Fruit fly (Drosophila melanogaster) whole organism, embryonic: ENCODE data around the gene CG43230.

Source experiments
- BtbVII ChIP-seq: fragments of 200-800 bp; sonication (Bioruptor generic); optimal IDR thresholded peaks from 3 replicates; lab custom pipeline; 2017; ENCODE audit warnings: missing biosample characterization, mild to moderate bottlenecking, missing genetic modification characterization
- CG10462 ChIP-seq: fragments of 200-800 bp; sonication (Bioruptor generic); optimal IDR thresholded peaks from 2 replicates; lab custom pipeline; 2016; ENCODE audit warnings: missing biosample characterization, missing genetic modification characterization
- CG11085 ChIP-seq: fragments of 200-800 bp; sonication (Bioruptor generic); IDR thresholded peaks from 2 replicates; pipeline ENCODE4 v1.3.6; 2022; ENCODE audit warnings: missing biosample characterization, missing genetic modification characterization
- CG11456 ChIP-seq: fragments of 200-800 bp; sonication (Bioruptor generic); IDR thresholded peaks from 3 replicates; pipeline ENCODE4 v1.3.6; 2022; ENCODE audit warnings: missing biosample characterization, missing genetic modification characterization
- CG11696 ChIP-seq: fragments of 200-800 bp; sonication (Bioruptor generic); IDR thresholded peaks from 2 replicates; pipeline ENCODE4 v1.3.6; 2022; ENCODE audit warnings: missing biosample characterization, missing genetic modification characterization
- CG12219 ChIP-seq: fragments of 200-800 bp; sonication (Bioruptor generic); optimal IDR thresholded peaks from 3 replicates; lab custom pipeline; 2018; ENCODE audit warnings: missing biosample characterization, mild to moderate bottlenecking, missing genetic modification characterization
- CG12299 ChIP-seq: fragments of 200-800 bp; sonication (Bioruptor generic); optimal IDR thresholded peaks from 2 replicates; lab custom pipeline; 2018; ENCODE audit warnings: missing biosample characterization, mild to moderate bottlenecking, missing genetic modification characterization
- CG13287 ChIP-seq: fragments of 200-800 bp; sonication (Bioruptor generic); IDR thresholded peaks from 2 replicates; pipeline ENCODE4 v1.3.6; 2022; ENCODE audit warnings: missing biosample characterization, missing genetic modification characterization; ENCODE audit not compliant: partially characterized antibody
- CG13624 ChIP-seq: fragments of 200-800 bp; sonication (Bioruptor generic); optimal IDR thresholded peaks from 2 replicates; lab custom pipeline; 2016; ENCODE audit warnings: missing biosample characterization, missing genetic modification characterization
- CG14860 ChIP-seq: fragments of 200-800 bp; sonication (Bioruptor generic); IDR thresholded peaks from 3 replicates; pipeline ENCODE4 v1.3.6; 2022; ENCODE audit warnings: missing biosample characterization, missing genetic modification characterization; ENCODE audit not compliant: partially characterized antibody
- CG15601 ChIP-seq: fragments of 200-800 bp; sonication (Bioruptor generic); optimal IDR thresholded peaks from 3 replicates; lab custom pipeline; 2019; ENCODE audit warnings: missing biosample characterization, mild to moderate bottlenecking, missing genetic modification characterization, moderate library complexity
- CG15696 ChIP-seq: fragments of 200-800 bp; sonication (Bioruptor generic); optimal IDR thresholded peaks from 2 replicates; lab custom pipeline; 2019; ENCODE audit warnings: missing biosample characterization, mild to moderate bottlenecking, missing genetic modification characterization, moderate library complexity
- CG18262 ChIP-seq: fragments of 200-800 bp; optimal IDR thresholded peaks from 3 replicates; lab custom pipeline; 2019; ENCODE audit warnings: missing biosample characterization, mild to moderate bottlenecking, missing genetic modification characterization, moderate library complexity
- CG31224 ChIP-seq: fragments of 200-800 bp; sonication (Bioruptor generic); IDR thresholded peaks from 2 replicates; pipeline ENCODE4 v1.3.6; 2022; ENCODE audit warnings: missing biosample characterization, missing genetic modification characterization
- CG34224 ChIP-seq: fragments of 200-800 bp; sonication (Bioruptor generic); IDR thresholded peaks from 3 replicates; pipeline ENCODE4 v1.3.6; 2022; ENCODE audit warnings: missing biosample characterization, missing genetic modification characterization; ENCODE audit not compliant: partially characterized antibody
- CG5180 ChIP-seq: fragments of 200-800 bp; sonication (Bioruptor generic); optimal IDR thresholded peaks from 3 replicates; lab custom pipeline; 2017; ENCODE audit warnings: missing biosample characterization, missing genetic modification characterization, mild to moderate bottlenecking, moderate library complexity, missing genetic modification reagents
- CG6689 ChIP-seq: fragments of 200-800 bp; sonication (Bioruptor generic); IDR thresholded peaks from 2 replicates; pipeline ENCODE4 v1.3.6; 2022; ENCODE audit warnings: missing biosample characterization, missing genetic modification characterization
- CG7372 ChIP-seq: fragments of 200-800 bp; sonication (Bioruptor generic); IDR thresholded peaks from 2 replicates; pipeline ENCODE4 v1.3.6; 2022; ENCODE audit warnings: missing biosample characterization, missing genetic modification characterization
- CG8359 ChIP-seq: fragments of 200-800 bp; sonication (Bioruptor generic); optimal IDR thresholded peaks from 2 replicates; lab custom pipeline; 2017; ENCODE audit warnings: missing biosample characterization, mild to moderate bottlenecking, missing genetic modification characterization, borderline replicate concordance
- CoRest ChIP-seq: fragments of 200-800 bp; sonication (Bioruptor generic); optimal IDR thresholded peaks from 3 replicates; lab custom pipeline; 2018; ENCODE audit warnings: missing biosample characterization, mild to moderate bottlenecking, missing genetic modification characterization, moderate library complexity
- Deaf1 ChIP-seq: fragments of 200-800 bp; optimal IDR thresholded peaks from 3 replicates; lab custom pipeline; 2019; ENCODE audit warnings: missing biosample characterization, mild to moderate bottlenecking, missing genetic modification characterization, moderate library complexity
- Dip2 ChIP-seq: fragments of 200-800 bp; sonication (Bioruptor generic); IDR thresholded peaks from 2 replicates; pipeline ENCODE4 v1.3.6; 2022; ENCODE audit warnings: missing biosample characterization, missing genetic modification characterization
- Elba2 ChIP-seq: fragments of 200-800 bp; sonication (Bioruptor generic); optimal IDR thresholded peaks from 3 replicates; lab custom pipeline; 2016; ENCODE audit warnings: missing biosample characterization, missing genetic modification characterization
- HmgZ ChIP-seq: fragments of 200-800 bp; sonication (Bioruptor generic); optimal IDR thresholded peaks from 2 replicates; lab custom pipeline; 2018; ENCODE audit warnings: missing biosample characterization, mild to moderate bottlenecking, missing genetic modification characterization
- Hr51 ChIP-seq, 2 experiments: fragments of 200-800 bp; sonication (Bioruptor generic); optimal IDR thresholded peaks; 2 replicates in 1 of 2; 3 replicates in 1 of 2; lab custom pipeline; 2016 to 2018; ENCODE audit warnings: missing biosample characterization in 2 of 2, missing genetic modification characterization in 2 of 2, mild to moderate bottlenecking in 1 of 2, moderate library complexity in 1 of 2
- Hsf ChIP-seq: fragments of 200-800 bp; sonication (Bioruptor generic); optimal IDR thresholded peaks from 3 replicates; lab custom pipeline; 2016; ENCODE audit warnings: missing biosample characterization, missing genetic modification characterization
- Jarid2 ChIP-seq: fragments of 200-800 bp; sonication (Bioruptor generic); optimal IDR thresholded peaks from 3 replicates; lab custom pipeline; 2017; ENCODE audit warnings: mild to moderate bottlenecking, missing biosample characterization, missing genetic modification reagents, missing genetic modification characterization
- Lhr ChIP-seq: fragments of 200-800 bp; sonication (Bioruptor generic); optimal IDR thresholded peaks from 3 replicates; lab custom pipeline; 2017; ENCODE audit warnings: mild to moderate bottlenecking, missing biosample characterization, missing genetic modification reagents, missing genetic modification characterization
- Max ChIP-seq: fragments of 200-800 bp; sonication (Bioruptor generic); optimal IDR thresholded peaks from 2 replicates; lab custom pipeline; 2016; ENCODE audit warnings: missing biosample characterization, mild to moderate bottlenecking, missing genetic modification characterization
- Nf-YA ChIP-seq: fragments of 200-800 bp; sonication (Bioruptor generic); IDR thresholded peaks from 2 replicates; pipeline ENCODE4 v1.3.6; 2022; ENCODE audit warnings: missing biosample characterization, missing genetic modification characterization
- Nf-YB ChIP-seq: fragments of 200-800 bp; sonication (Bioruptor generic); optimal IDR thresholded peaks from 3 replicates; lab custom pipeline; 2019; ENCODE audit warnings: missing biosample characterization, mild to moderate bottlenecking, missing genetic modification characterization, moderate library complexity
- Pdp1 ChIP-seq, 2 experiments: fragments of 200-800 bp; sonication (Bioruptor generic); optimal IDR thresholded peaks; 3 replicates each; lab custom pipeline; 2016; ENCODE audit warnings: missing biosample characterization in 2 of 2, missing genetic modification characterization in 2 of 2, mild to moderate bottlenecking in 1 of 2, moderate library complexity in 1 of 2
- Xrp1 ChIP-seq: fragments of 200-800 bp; sonication (Bioruptor generic); IDR thresholded peaks from 2 replicates; pipeline ENCODE4 v1.3.6; 2022; ENCODE audit warnings: missing biosample characterization, missing genetic modification characterization
- YL-1 ChIP-seq: fragments of 200-800 bp; sonication (Bioruptor generic); optimal IDR thresholded peaks from 3 replicates; lab custom pipeline; 2017; ENCODE audit warnings: missing biosample characterization, mild to moderate bottlenecking, missing genetic modification characterization
- bowl ChIP-seq: fragments of 200-800 bp; sonication (Bioruptor generic); IDR thresholded peaks from 2 replicates; pipeline ENCODE4 v1.3.6; 2022; ENCODE audit warnings: missing biosample characterization, missing genetic modification characterization
- ems ChIP-seq: fragments of 200-800 bp; sonication (Bioruptor generic); optimal IDR thresholded peaks from 3 replicates; lab custom pipeline; 2016; ENCODE audit warnings: missing biosample characterization, missing genetic modification characterization
- fu2 ChIP-seq: fragments of 200-800 bp; sonication (Bioruptor generic); optimal IDR thresholded peaks from 2 replicates; lab custom pipeline; 2016; ENCODE audit warnings: missing biosample characterization, missing genetic modification characterization
- grn ChIP-seq: fragments of 200-800 bp; sonication (Bioruptor generic); optimal IDR thresholded peaks from 3 replicates; lab custom pipeline; 2017; ENCODE audit warnings: missing biosample characterization, missing genetic modification characterization
- gro ChIP-seq: fragments of 200-800 bp; sonication (Bioruptor generic); optimal IDR thresholded peaks from 2 replicates; lab custom pipeline; 2016; ENCODE audit warnings: missing biosample characterization, missing genetic modification characterization
- hth ChIP-seq: fragments of >200 bp; optimal IDR thresholded peaks from 2 replicates; lab custom pipeline; 2017; ENCODE audit warnings: inconsistent platforms
- ind ChIP-seq: fragments of 200-800 bp; sonication (Bioruptor generic); optimal IDR thresholded peaks from 3 replicates; lab custom pipeline; 2016; ENCODE audit warnings: missing biosample characterization, missing genetic modification characterization
- mld ChIP-seq: fragments of 200-800 bp; sonication (Bioruptor generic); IDR thresholded peaks from 3 replicates; pipeline ENCODE4 v1.3.6; 2022; ENCODE audit warnings: missing biosample characterization, missing genetic modification characterization; ENCODE audit not compliant: partially characterized antibody
- pan ChIP-seq, 4 experiments: fragments of >200 bp in 3 of 4; fragments of 200-800 bp in 1 of 4; sonication (Bioruptor generic) in 1 of 4; optimal IDR thresholded peaks in 3 of 4; IDR thresholded peaks in 1 of 4; 2 replicates each; pipeline versions ENCODE4 v1.3.6 to Lab custom; 2017 to 2022; ENCODE audit warnings: missing biosample characterization in 2 of 4, missing genetic modification characterization in 2 of 4, mixed read lengths in 1 of 4
- sens ChIP-seq: fragments of 200-800 bp; sonication (Bioruptor generic); peaks from one replicate; lab custom pipeline; 2016; ENCODE audit warnings: missing biosample characterization, missing genetic modification characterization
- seq ChIP-seq: fragments of 200-800 bp; sonication (Bioruptor generic); IDR thresholded peaks from 2 replicates; pipeline ENCODE4 v1.3.6; 2022; ENCODE audit warnings: missing biosample characterization, missing genetic modification characterization
- sisA ChIP-seq: fragments of 200-800 bp; sonication (Bioruptor generic); IDR thresholded peaks from 2 replicates; pipeline ENCODE4 v1.3.6; 2022; ENCODE audit warnings: missing biosample characterization, missing genetic modification characterization
- sqz ChIP-seq: fragments of 200-800 bp; sonication (Bioruptor generic); optimal IDR thresholded peaks from 3 replicates; lab custom pipeline; 2018; ENCODE audit warnings: missing biosample characterization, mild to moderate bottlenecking, missing genetic modification characterization
- unpg ChIP-seq: fragments of 200-800 bp; sonication (Bioruptor generic); optimal IDR thresholded peaks from 3 replicates; lab custom pipeline; 2018; ENCODE audit warnings: missing biosample characterization, mild to moderate bottlenecking, missing genetic modification characterization, moderate library complexity
- yki ChIP-seq: fragments of >200 bp; optimal IDR thresholded peaks from 3 replicates; lab custom pipeline; 2018

The CG43230 gene

DNA sequence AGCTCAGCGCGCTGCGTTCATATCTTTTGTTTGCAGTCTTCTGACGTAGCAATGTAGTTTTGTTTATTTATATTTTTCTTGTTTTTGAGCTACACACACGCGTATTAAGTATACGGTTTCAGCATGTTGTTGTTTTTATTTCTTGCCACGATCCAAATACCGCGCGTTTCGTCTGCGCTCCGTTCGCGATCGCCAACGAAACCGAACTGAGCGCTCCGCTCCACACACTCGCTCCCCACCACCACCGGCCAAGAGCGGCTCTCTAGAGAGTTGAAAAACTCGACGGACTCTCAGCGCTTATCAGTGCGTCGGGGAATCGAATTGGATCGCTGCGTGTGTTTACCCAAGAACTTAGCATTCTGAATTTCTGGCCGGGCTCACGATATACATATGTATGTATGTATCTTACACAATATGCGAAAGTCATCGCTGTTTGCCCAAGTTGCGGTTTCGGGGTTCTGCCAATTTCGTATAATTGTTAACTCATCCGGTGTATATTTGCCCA is 49.5 kb downstream of the CG43230 start, which contains the start of gene yuri (continued):
- peak; percentile 75 for TF ChIP-seq yki (lab: Kevin White, UChicago)
- TF ChIP-seq CG8359 (GFP tag; lab: Kevin White, UChicago), result no peak
- TF ChIP-seq ind (GFP tag; lab: Kevin White, UChicago), result no peak
- TF ChIP-seq CG11085 (GFP tag; lab: Robert Waterston, UW), result no peak
- TF ChIP-seq CG12219, result peak; percentile 27
- 0 out of 3 replicates have a peak, but pooled peaks have one; percentile 18 for TF ChIP-seq mld (GFP tag; lab: Robert Waterston, UW)
- TF ChIP-seq CoRest (tag; lab: Kevin White, UChicago), result no peak
- TF ChIP-seq fu2, result no peak
- TF ChIP-seq CG6689 (GFP tag; lab: Robert Waterston, UW), result 0 out of 2 replicates have a peak, but pooled peaks have one; percentile 6
- TF ChIP-seq CG11696 (GFP tag; lab: Robert Waterston, UW), result 0 out of 2 replicates have a peak, but pooled peaks have one; percentile 38
- no peak for TF ChIP-seq Lhr (GFP tag; lab: Kevin White, UChicago)
- TF ChIP-seq Hsf, result no peak
- peak; percentile 60; the same call in 1 of the 2 replicates for TF ChIP-seq seq
- peak; percentile 46 for TF ChIP-seq unpg
- peak in 1 of 2 experiments; percentile 89 for TF ChIP-seq Pdp1 (GFP tag; optimal IDR thresholded peaks at IDR 0.05; lab: Kevin White, UChicago)
- TF ChIP-seq CG18262, result peak; percentile 4
- TF ChIP-seq CG12299 (tag; lab: Kevin White, UChicago), result no peak
- TF ChIP-seq grn (GFP tag; lab: Kevin White, UChicago), result peak; percentile 50
- peak; percentile 23 for TF ChIP-seq Nf-YB (GFP tag; lab: Kevin White, UChicago)
- TF ChIP-seq Deaf1 (tag; lab: Kevin White, UChicago), result peak; percentile 87
- TF ChIP-seq HmgZ, result peak; percentile 57
- TF ChIP-seq CG13287, result peak; percentile 77
- TF ChIP-seq Xrp1 (GFP tag; lab: Robert Waterston, UW), result peak; percentile 58; the same call in 1 of the 2 replicates
- no peak for TF ChIP-seq CG10462 (GFP tag; lab: Kevin White, UChicago)
- TF ChIP-seq CG31224 (GFP tag; lab: Robert Waterston, UW), result 0 out of 2 replicates have a peak, but pooled peaks have one; percentile 8
- no peak for TF ChIP-seq CG14860 (GFP tag; lab: Robert Waterston, UW)
- no peak for TF ChIP-seq CG11456 (GFP tag; lab: Robert Waterston, UW)
- no peak for TF ChIP-seq pan (optimal IDR thresholded peaks at IDR 0.05; lab: Kevin White, UChicago)
- peak in 1 of 2 experiments; percentile 42 for TF ChIP-seq pan (GFP tag; optimal IDR thresholded peaks at IDR 0.05 in 1 of 2, IDR thresholded peaks at IDR 0.05 in 1 of 2)
- TF ChIP-seq bowl (GFP tag; lab: Robert Waterston, UW), result peak; percentile 71; the same call in 1 of the 2 replicates
- TF ChIP-seq Max (GFP tag; lab: Kevin White, UChicago), result peak; percentile 40
- TF ChIP-seq Dip2 (GFP tag; lab: Robert Waterston, UW), result no peak
- no peak for TF ChIP-seq hth (lab: Kevin White, UChicago)
- peak; percentile 4 for TF ChIP-seq ems (GFP tag; lab: Kevin White, UChicago)
- no peak for TF ChIP-seq Hr51 (GFP tag; optimal IDR thresholded peaks at IDR 0.05; lab: Kevin White, UChicago)
- TF ChIP-seq CG5180 (GFP tag; lab: Kevin White, UChicago), result peak; percentile 17
- no peak for TF ChIP-seq CG15601 (tag; lab: Kevin White, UChicago)
- TF ChIP-seq CG34224 (GFP tag; lab: Robert Waterston, UW), result peak; percentile 67; the same call in 2 of the 3 replicates
- peak; percentile 37; the same call in 1 of the 2 replicates for TF ChIP-seq Nf-YA
- TF ChIP-seq Elba2 (GFP tag; lab: Kevin White, UChicago), result peak; percentile 28
- peak; percentile 74 for TF ChIP-seq BtbVII (GFP tag; lab: Kevin White, UChicago)
- TF ChIP-seq Jarid2, result peak; percentile 98
- TF ChIP-seq CG7372 (GFP tag; lab: Robert Waterston, UW), result peak; percentile 67
- TF ChIP-seq YL-1 (GFP tag; lab: Kevin White, UChicago), result peak; percentile 18
- TF ChIP-seq sens (GFP tag; lab: Kevin White, UChicago), result peak; percentile 90
- peak; percentile 21 for TF ChIP-seq CG13624
- TF ChIP-seq CG15696 (tag; lab: Kevin White, UChicago), result peak; percentile 8
- peak; percentile 63 for TF ChIP-seq sqz
- TF ChIP-seq sisA (GFP tag; lab: Robert Waterston, UW), result no peak
- peak; percentile 64 for TF ChIP-seq gro
